Worm (Caenorhabditis elegans) whole organism, early embryonic: Measurements from ENCODE around the gene F39G3.4.

ENCODE experiments used
- B0310.2 ChIP-seq: sonication (generic microtip); optimal IDR thresholded peaks from 2 replicates; lab custom pipeline; 2016; ENCODE audit warnings: mild to moderate bottlenecking, missing genetic modification characterization, missing compliant biosample characterization
- aly-1 ChIP-seq: sonication (generic microtip); optimal IDR thresholded peaks from 2 replicates; lab custom pipeline; 2016; ENCODE audit warnings: missing genetic modification characterization, missing compliant biosample characterization
- ama-1 ChIP-seq: fragments of 150-350 bp; optimal IDR thresholded peaks from 2 replicates; lab custom pipeline; 2014
- ceh-13 ChIP-seq: fragments of 200-800 bp; sonication (Bioruptor generic); optimal IDR thresholded peaks from 2 replicates; lab custom pipeline; 2018; ENCODE audit warnings: mild to moderate bottlenecking, missing genetic modification characterization, missing compliant biosample characterization
- flt-1 ChIP-seq: fragments of 200-800 bp; sonication (Bioruptor generic); IDR thresholded peaks from 2 replicates; pipeline ENCODE4 v1.3.6; 2022; ENCODE audit warnings: missing genetic modification characterization, missing compliant biosample characterization
- hnd-1 ChIP-seq: sonication (generic microtip); optimal IDR thresholded peaks from 2 replicates; lab custom pipeline; 2016; ENCODE audit warnings: missing genetic modification characterization, missing compliant biosample characterization
- scrt-1 ChIP-seq: fragments of 200-800 bp; sonication (Bioruptor generic); IDR thresholded peaks from 2 replicates; pipeline ENCODE4 v1.3.6; 2022; ENCODE audit warnings: missing genetic modification characterization, missing compliant biosample characterization
- sea-1 ChIP-seq: fragments of 200-800 bp; sonication (Bioruptor generic); conservative IDR thresholded peaks from 2 replicates; pipeline ENCODE4 v1.3.6; 2022; ENCODE audit warnings: missing genetic modification characterization, missing compliant biosample characterization
- tra-4 ChIP-seq: sonication (generic microtip); optimal IDR thresholded peaks from 2 replicates; lab custom pipeline; 2017; ENCODE audit warnings: missing genetic modification characterization, missing compliant biosample characterization

DNA sequence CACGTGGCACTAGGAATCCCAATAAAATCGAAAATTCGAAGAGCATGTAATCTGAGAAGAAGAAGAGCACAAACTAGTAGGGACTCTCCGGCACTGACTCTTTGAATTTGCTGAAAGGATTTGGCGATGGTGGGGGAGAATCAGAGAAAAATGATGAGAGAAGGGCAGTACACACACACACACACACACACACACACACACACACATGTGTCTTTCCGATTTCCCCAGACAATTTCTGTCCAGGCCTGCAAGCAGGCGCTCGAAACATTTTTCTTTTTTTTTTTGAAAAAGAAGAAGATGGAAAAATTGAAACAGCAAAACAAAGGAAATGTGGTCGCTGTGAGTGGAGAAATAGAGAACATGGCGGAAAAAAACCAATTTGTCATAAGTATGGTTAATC is 5.5 kb downstream of the F39G3.4 start, which contains the start of gene tig-2:
- TF ChIP-seq aly-1 (tag; lab: Kevin White, UChicago) (no peak), ceh-13 (GFP tag; lab: Kevin White, UChicago) (no peak), tra-4 (no peak), B0310.2 (tag; lab: Kevin White, UChicago) (no peak), scrt-1 (GFP tag; lab: Robert Waterston, UW) (no peak), ama-1 (lab: Kevin White, UChicago) (no peak), sea-1 (GFP tag; lab: Robert Waterston, UW) (no peak), hnd-1 (tag; lab: Kevin White, UChicago) (no peak), flt-1 (GFP tag; lab: Robert Waterston, UW) (no peak)
